Worm (Caenorhabditis elegans) whole organism, L3 larva: ENCODE data around the gene T06A10.2.

Experiments
- ZK546.5 ChIP-seq: sonication (generic microtip); optimal IDR thresholded peaks from 2 replicates; lab custom pipeline; 2017; ENCODE audit warnings: missing biosample characterization, missing genetic modification characterization
- aly-2 ChIP-seq: fragments of 150-350 bp; optimal IDR thresholded peaks from 2 replicates; lab custom pipeline; 2014; ENCODE audit warnings: missing biosample characterization, missing genetic modification characterization
- ama-1 ChIP-seq: fragments of 150-350 bp; optimal IDR thresholded peaks from 2 replicates; lab custom pipeline; 2018
- ceh-16 ChIP-seq: sonication (generic microtip); optimal IDR thresholded peaks from 2 replicates; lab custom pipeline; 2017; ENCODE audit warnings: missing biosample characterization, missing genetic modification characterization
- ceh-28 ChIP-seq: fragments of 150-350 bp; optimal IDR thresholded peaks from 2 replicates; lab custom pipeline; 2014; ENCODE audit warnings: missing biosample characterization, missing genetic modification reagents, missing genetic modification characterization
- ceh-82 ChIP-seq: fragments of 150-350 bp; optimal IDR thresholded peaks from 2 replicates; lab custom pipeline; 2014; ENCODE audit warnings: missing biosample characterization, missing genetic modification characterization
- ceh-9 ChIP-seq: sonication (generic microtip); optimal IDR thresholded peaks from 2 replicates; lab custom pipeline; 2018; ENCODE audit warnings: missing biosample characterization, missing genetic modification characterization
- daf-12 ChIP-seq: fragments of 150-350 bp; optimal IDR thresholded peaks from 2 replicates; lab custom pipeline; 2014; ENCODE audit warnings: missing biosample characterization, missing genetic modification reagents, missing genetic modification characterization
- egl-27 ChIP-seq: sonication (generic microtip); optimal IDR thresholded peaks from 4 replicates; lab custom pipeline; 2017; ENCODE audit warnings: missing biosample characterization, missing genetic modification reagents, missing genetic modification characterization
- egl-5 ChIP-seq: fragments of 150-350 bp; optimal IDR thresholded peaks from 2 replicates; lab custom pipeline; 2017; ENCODE audit warnings: missing biosample characterization, missing genetic modification reagents, missing genetic modification characterization, inconsistent platforms
- elt-1 ChIP-seq: fragments of 150-350 bp; optimal IDR thresholded peaks from 2 replicates; lab custom pipeline; 2014; ENCODE audit warnings: missing biosample characterization, missing genetic modification characterization
- elt-2 ChIP-seq: sonication (generic microtip); optimal IDR thresholded peaks from 2 replicates; lab custom pipeline; 2016; ENCODE audit warnings: missing genetic modification reagents, mild to moderate bottlenecking, missing genetic modification characterization, missing compliant biosample characterization
- elt-3 ChIP-seq, 3 experiments: fragments of 150-350 bp in 1 of 3; sonication (generic microtip) in 2 of 3; optimal IDR thresholded peaks; 2 replicates in 2 of 3; 4 replicates in 1 of 3; lab custom pipeline; 2014 to 2017; ENCODE audit warnings: missing biosample characterization in 3 of 3, missing genetic modification characterization in 3 of 3
- eor-1 ChIP-seq, 2 experiments: fragments of 150-350 bp; optimal IDR thresholded peaks; 2 replicates each; lab custom pipeline; 2014 to 2018; ENCODE audit warnings: missing biosample characterization in 2 of 2, missing genetic modification characterization in 2 of 2
- fkh-2 ChIP-seq: fragments of 150-350 bp; optimal IDR thresholded peaks from 2 replicates; lab custom pipeline; 2014; ENCODE audit warnings: missing biosample characterization, missing genetic modification reagents, missing genetic modification characterization
- fos-1 ChIP-seq: fragments of 150-350 bp; optimal IDR thresholded peaks from 2 replicates; lab custom pipeline; 2014; ENCODE audit warnings: missing biosample characterization, missing genetic modification characterization
- hmg-11 ChIP-seq: sonication (generic microtip); optimal IDR thresholded peaks from 2 replicates; lab custom pipeline; 2016; ENCODE audit warnings: missing genetic modification characterization, missing compliant biosample characterization
- jun-1 ChIP-seq: fragments of 150-350 bp; optimal IDR thresholded peaks from 2 replicates; lab custom pipeline; 2014; ENCODE audit warnings: missing biosample characterization, missing genetic modification reagents, missing genetic modification characterization
- lin-15B ChIP-seq: fragments of 150-350 bp; optimal IDR thresholded peaks from 2 replicates; lab custom pipeline; 2014; ENCODE audit warnings: missing biosample characterization, missing genetic modification characterization
- lsy-12 ChIP-seq: sonication (generic microtip); optimal IDR thresholded peaks from 2 replicates; lab custom pipeline; 2016; ENCODE audit warnings: mild to moderate bottlenecking, missing genetic modification characterization, missing compliant biosample characterization
- mdl-1 ChIP-seq: fragments of 150-350 bp; optimal IDR thresholded peaks from 2 replicates; lab custom pipeline; 2014; ENCODE audit warnings: missing biosample characterization, missing genetic modification characterization
- mml-1 ChIP-seq: fragments of 150-350 bp; sonication (generic microtip); optimal IDR thresholded peaks from 3 replicates; lab custom pipeline; 2014; ENCODE audit warnings: missing biosample characterization, missing genetic modification characterization
- nfya-1 ChIP-seq: sonication (generic microtip); optimal IDR thresholded peaks from 2 replicates; lab custom pipeline; 2017; ENCODE audit warnings: missing genetic modification characterization, mild to moderate bottlenecking, missing compliant biosample characterization, antibody characterized with exemption, moderate library complexity; ENCODE audit not compliant: insufficient read depth
- nhr-11 ChIP-seq: fragments of 150-350 bp; optimal IDR thresholded peaks from 2 replicates; lab custom pipeline; 2014; ENCODE audit warnings: missing biosample characterization, missing genetic modification characterization
- nhr-12 ChIP-seq: fragments of 150-350 bp; optimal IDR thresholded peaks from 2 replicates; lab custom pipeline; 2014; ENCODE audit warnings: missing biosample characterization, missing genetic modification characterization
- nhr-23 ChIP-seq: fragments of 150-350 bp; optimal IDR thresholded peaks from 2 replicates; lab custom pipeline; 2014; ENCODE audit warnings: missing biosample characterization, missing genetic modification reagents, missing genetic modification characterization
- nhr-237 ChIP-seq: fragments of 150-350 bp; optimal IDR thresholded peaks from 2 replicates; lab custom pipeline; 2014; ENCODE audit warnings: missing biosample characterization, missing genetic modification characterization
- nhr-25 ChIP-seq: sonication (generic microtip); optimal IDR thresholded peaks from 2 replicates; lab custom pipeline; 2017; ENCODE audit warnings: missing biosample characterization, missing genetic modification characterization
- nhr-28 ChIP-seq: fragments of 150-350 bp; optimal IDR thresholded peaks from 2 replicates; lab custom pipeline; 2014; ENCODE audit warnings: missing biosample characterization, missing genetic modification characterization
- nhr-43 ChIP-seq: sonication (generic microtip); optimal IDR thresholded peaks from 2 replicates; lab custom pipeline; 2016; ENCODE audit warnings: mild to moderate bottlenecking, missing genetic modification characterization, missing compliant biosample characterization; ENCODE audit not compliant: poor library complexity, severe bottlenecking
- nhr-77 ChIP-seq: fragments of 150-350 bp; optimal IDR thresholded peaks from 2 replicates; lab custom pipeline; 2014; ENCODE audit warnings: missing biosample characterization, missing genetic modification characterization
- pqm-1 ChIP-seq: fragments of 150-350 bp; optimal IDR thresholded peaks from 2 replicates; lab custom pipeline; 2017; ENCODE audit warnings: missing biosample characterization, missing genetic modification characterization, inconsistent platforms
- sea-2 ChIP-seq: fragments of 150-350 bp; sonication (generic microtip); optimal IDR thresholded peaks from 4 replicates; lab custom pipeline; 2014; ENCODE audit warnings: missing biosample characterization, missing genetic modification reagents, missing genetic modification characterization
- skn-1 ChIP-seq: fragments of 150-350 bp; optimal IDR thresholded peaks from 2 replicates; lab custom pipeline; 2014; ENCODE audit warnings: missing biosample characterization, missing genetic modification characterization
- snpc-4 ChIP-seq: fragments of 150-350 bp; optimal IDR thresholded peaks from 2 replicates; lab custom pipeline; 2014; ENCODE audit warnings: missing biosample characterization, missing genetic modification characterization
- tbx-2 ChIP-seq: sonication (generic microtip); optimal IDR thresholded peaks from 2 replicates; lab custom pipeline; 2016; ENCODE audit warnings: mild to moderate bottlenecking, missing genetic modification characterization, missing compliant biosample characterization
- unc-39 ChIP-seq: sonication (generic microtip); optimal IDR thresholded peaks from 4 replicates; lab custom pipeline; 2017; ENCODE audit warnings: missing biosample characterization, missing genetic modification characterization
- unc-62 ChIP-seq: fragments of 150-350 bp; sonication (generic microtip); optimal IDR thresholded peaks from 4 replicates; lab custom pipeline; 2014; ENCODE audit warnings: missing biosample characterization, missing genetic modification reagents, missing genetic modification characterization
- zag-1 ChIP-seq: fragments of 150-350 bp; optimal IDR thresholded peaks from 2 replicates; lab custom pipeline; 2014; ENCODE audit warnings: missing biosample characterization, missing genetic modification characterization
- ztf-11 ChIP-seq: fragments of 150-350 bp; optimal IDR thresholded peaks from 2 replicates; lab custom pipeline; 2014; ENCODE audit warnings: missing biosample characterization, missing genetic modification characterization
- ztf-4 ChIP-seq: fragments of 150-350 bp; optimal IDR thresholded peaks from 2 replicates; lab custom pipeline; 2014; ENCODE audit warnings: missing biosample characterization, missing genetic modification characterization

Gene T06A10.2

ce11 chrIV:16920041-16920440, 24.7 kb downstream of the T06A10.2 start, which contains the start of gene nep-23:
nep-23 (plus strand) TSS chrIV:16920341.
- TF ChIP-seq lin-15B (tag; lab: Kevin White, UChicago) (no peak), jun-1 (tag; lab: Kevin White, UChicago) (no peak), ceh-16 (no peak), nhr-77 (tag; lab: Kevin White, UChicago) (no peak), mdl-1 (no peak), elt-2 (tag; lab: Kevin White, UChicago) (no peak)

DNA sequence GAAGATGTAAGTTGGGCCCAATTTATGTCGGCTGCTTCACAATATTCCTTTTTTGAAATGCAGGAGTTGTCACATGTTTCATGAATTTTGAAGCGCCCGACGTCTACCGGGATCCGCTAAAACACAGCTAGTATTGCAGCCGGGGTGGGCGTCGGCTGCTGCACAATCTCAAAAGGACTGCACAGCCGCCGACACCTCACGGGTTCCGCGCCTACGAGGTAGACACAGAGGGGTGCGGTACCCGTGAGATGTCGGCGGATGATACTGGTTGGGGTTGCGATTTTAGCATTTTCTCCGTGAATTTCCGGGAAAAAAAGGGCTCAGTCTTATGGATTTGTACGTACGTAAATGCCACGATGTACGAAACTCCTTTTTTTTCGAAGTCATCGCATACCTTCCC, 26.6 kb downstream of the T06A10.2 start:
- TF ChIP-seq hmg-11 (tag; lab: Kevin White, UChicago) (no peak), nhr-12 (tag; lab: Kevin White, UChicago) (no peak), jun-1 (tag; lab: Kevin White, UChicago) (no peak), mdl-1 (no peak), daf-12 (no peak), ZK546.5 (no peak), fkh-2 (no peak), nhr-43 (tag; lab: Kevin White, UChicago) (no peak), unc-62 (GFP tag; lab: Kevin White, UChicago) (no peak), fos-1 (tag; lab: Kevin White, UChicago) (no peak), elt-3 (tag; optimal IDR thresholded peaks at IDR 0.05; lab: Kevin White, UChicago) (no peak), eor-1 (tag; optimal IDR thresholded peaks at IDR 0.05; lab: Kevin White, UChicago) (no peak), nhr-28 (tag; lab: Kevin White, UChicago) (no peak)

DNA sequence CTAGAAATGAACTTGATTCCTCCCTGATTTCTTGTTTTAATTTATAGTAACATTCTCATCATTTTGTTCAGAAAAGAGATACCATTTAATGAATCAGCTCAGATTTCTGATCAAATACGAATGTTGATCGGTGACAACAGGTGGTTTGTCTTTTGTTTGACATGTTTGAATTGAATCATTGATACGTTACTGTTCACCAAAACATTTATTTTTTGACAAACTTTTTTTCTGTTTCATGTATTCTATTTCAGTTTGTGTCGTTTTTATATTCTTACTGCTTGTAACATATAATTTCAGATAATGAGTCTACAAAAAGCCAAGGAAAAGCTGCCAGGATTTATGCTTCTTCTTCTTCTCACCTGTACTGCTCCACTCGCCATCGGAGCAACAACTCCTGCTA, 28.7 kb downstream of the T06A10.2 start, which contains the start of gene nep-24:
Gene nep-24 (plus strand): TSS at position 301 of the 400 bp plus-strand sequence.
- no peak for TF ChIP-seq nhr-237 (tag; lab: Kevin White, UChicago)
- no peak for TF ChIP-seq zag-1 (tag; lab: Kevin White, UChicago)
- TF ChIP-seq mdl-1: no peak
- TF ChIP-seq aly-2 (tag; lab: Kevin White, UChicago): no peak
- TF ChIP-seq nhr-43 (tag; lab: Kevin White, UChicago): no peak
- no peak for TF ChIP-seq unc-62 (GFP tag; lab: Kevin White, UChicago)
- no peak for TF ChIP-seq lsy-12 (tag; lab: Kevin White, UChicago)
- no peak for TF ChIP-seq pqm-1 (tag; lab: Kevin White, UChicago)
- no peak for TF ChIP-seq snpc-4 (tag; lab: Kevin White, UChicago)
- no peak for TF ChIP-seq hmg-11 (tag; lab: Kevin White, UChicago)
- TF ChIP-seq egl-5 (tag; lab: Kevin White, UChicago): no peak
- no peak for TF ChIP-seq daf-12
- TF ChIP-seq mml-1 (tag; lab: Kevin White, UChicago): no peak
- no peak for TF ChIP-seq nfya-1 (tag; lab: Kevin White, UChicago)
- TF ChIP-seq elt-2 (tag; lab: Kevin White, UChicago): no peak
- no peak for TF ChIP-seq nhr-23 (tag; lab: Kevin White, UChicago)
- TF ChIP-seq egl-27 (tag; lab: Kevin White, UChicago): no peak
- no peak for TF ChIP-seq tbx-2 (tag; lab: Kevin White, UChicago)
- no peak for TF ChIP-seq unc-39
- TF ChIP-seq fkh-2: no peak

DNA sequence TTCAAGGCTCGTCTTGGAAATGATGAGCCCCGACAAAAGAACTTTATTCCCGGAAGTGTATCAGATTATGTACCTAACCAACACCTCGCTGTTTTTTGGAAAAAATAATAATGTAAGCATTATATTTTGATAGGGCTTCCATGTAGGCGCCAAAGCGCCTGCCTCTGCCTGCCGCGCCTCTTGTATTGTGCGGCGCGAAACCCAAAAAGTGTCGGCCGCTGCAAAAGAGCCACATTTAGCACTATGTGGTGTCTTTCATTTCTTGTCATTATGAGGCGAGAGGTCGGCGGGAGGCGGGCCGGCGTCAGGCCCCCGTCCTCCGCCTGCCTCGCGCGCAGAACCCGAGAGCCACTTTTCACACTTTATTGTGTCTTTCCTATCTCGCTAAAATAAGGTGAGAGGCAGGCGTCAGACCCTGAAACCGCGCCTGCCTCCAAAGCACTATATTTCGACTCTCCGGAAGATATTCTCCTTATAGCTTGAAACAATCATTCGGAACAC, 30.0 kb downstream of the T06A10.2 start:
- TF ChIP-seq nhr-23 (tag; lab: Kevin White, UChicago) (no peak), pqm-1 (tag; lab: Kevin White, UChicago) (no peak), ZK546.5 (no peak), ztf-11 (no peak), ztf-4 (tag; lab: Kevin White, UChicago) (no peak), unc-39 (no peak), ceh-9 (tag; lab: Kevin White, UChicago) (no peak), daf-12 (no peak)

ce11 chrIV:16926558-16926957, 31.2 kb downstream of the T06A10.2 start:
- TF ChIP-seq ZK546.5 (no peak), ceh-28 (tag; lab: Kevin White, UChicago) (no peak), elt-1 (tag; lab: Kevin White, UChicago) (no peak), nhr-25 (tag; lab: Kevin White, UChicago) (no peak), ama-1 (no peak), sea-2 (GFP tag; lab: Kevin White, UChicago) (no peak), unc-39 (no peak), skn-1 (tag; lab: Kevin White, UChicago) (no peak), ceh-82 (no peak), daf-12 (no peak), egl-27 (tag; lab: Kevin White, UChicago) (no peak), nhr-11 (no peak), snpc-4 (tag; lab: Kevin White, UChicago) (no peak), zag-1 (tag; lab: Kevin White, UChicago) (no peak), pqm-1 (tag; lab: Kevin White, UChicago) (no peak), nhr-12 (tag; lab: Kevin White, UChicago) (no peak), ztf-11 (no peak)
